Fruit fly (Drosophila melanogaster): ENCODE measurements around the gene osa.

Gene osa

DNA sequence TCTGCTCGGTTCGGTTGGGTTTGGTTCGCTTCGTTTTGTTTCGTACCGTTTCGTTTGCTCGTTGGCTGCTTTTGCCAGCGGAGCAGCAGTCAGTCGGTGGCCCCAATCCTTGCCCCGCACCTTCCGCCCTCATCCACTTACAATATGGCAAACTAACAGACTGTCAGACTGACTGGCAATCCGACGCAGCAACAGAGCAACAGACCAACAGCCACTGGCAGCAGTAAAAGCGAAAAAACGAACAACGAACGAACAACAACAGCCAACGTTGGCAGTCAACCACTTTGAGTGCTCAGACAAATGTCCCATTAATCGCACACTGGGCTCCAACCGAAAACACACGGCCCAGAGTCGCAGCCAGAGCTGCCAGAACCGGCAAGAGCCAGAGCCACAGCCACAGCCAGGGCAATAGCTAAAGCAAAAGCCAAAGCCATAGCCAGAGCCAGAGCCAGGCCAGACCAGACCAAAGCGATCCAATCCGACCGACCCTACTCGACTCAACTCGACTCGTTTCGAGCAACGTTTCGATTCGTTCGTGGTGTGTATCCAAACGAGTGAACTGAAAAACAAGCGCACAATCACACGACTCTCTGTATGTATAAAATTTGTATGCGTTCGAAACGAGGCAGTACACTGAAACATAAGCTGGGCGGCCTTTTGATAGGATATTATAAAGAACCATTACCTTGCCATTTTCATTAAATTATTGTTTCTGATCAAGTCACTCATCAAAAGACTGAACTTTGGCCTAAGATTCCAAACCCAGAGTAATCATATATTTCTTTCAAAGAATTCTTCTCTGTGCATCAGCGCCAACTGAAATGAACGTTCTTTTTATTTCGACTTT lies 14.2 kb downstream of the osa start (continued):
- TF ChIP-seq Scr (GFP tag; IDR thresholded peaks at IDR 0.05; ENCODE audit: partially characterized antibody) (no peak), pan (optimal IDR thresholded peaks at IDR 0.05) (no peak), pan (GFP tag; optimal IDR thresholded peaks at IDR 0.05 in 1 of 2, IDR thresholded peaks at IDR 0.05 in 1 of 2) (peak in 1 of 2 experiments; percentile 99), CG17359 (tag; optimal IDR thresholded peaks at IDR 0.05) (peak; percentile 99), ash1 (GFP tag; optimal IDR thresholded peaks at IDR 0.05) (peak; percentile 80), ci (GFP tag; IDR thresholded peaks at IDR 0.05) (peak; percentile 99), CG2202 (tag; optimal IDR thresholded peaks at IDR 0.05) (peak; percentile 98), Jarid2 (GFP tag; optimal IDR thresholded peaks at IDR 0.05) (peak; percentile 93), vnd (GFP tag; IDR thresholded peaks at IDR 0.05; ENCODE audit: partially characterized antibody) (no peak), CG11456 (GFP tag; IDR thresholded peaks at IDR 0.05) (peak; percentile 99), CG14965 (GFP tag; optimal IDR thresholded peaks at IDR 0.05; ENCODE audit: borderline replicate concordance) (peak; percentile 92), danr (GFP tag; IDR thresholded peaks at IDR 0.05) (peak; percentile 99), Lim3 (GFP tag; IDR thresholded peaks at IDR 0.05) (peak; percentile 98), gro (GFP tag; optimal IDR thresholded peaks at IDR 0.05) (peak; percentile 99), croc (GFP tag; conservative IDR thresholded peaks at IDR 0.05) (peak; percentile 97), CG2678 (tag; optimal IDR thresholded peaks at IDR 0.05) (peak; percentile 99), CG12299 (tag; optimal IDR thresholded peaks at IDR 0.05) (peak; percentile 96), CrebB (tag; optimal IDR thresholded peaks at IDR 0.05) (peak; percentile 97), Dll (GFP tag; IDR thresholded peaks at IDR 0.05; ENCODE audit: partially characterized antibody) (no peak), aop (GFP tag; IDR thresholded peaks at IDR 0.05) (peak; percentile 93), CG30020 (tag; optimal IDR thresholded peaks at IDR 0.05) (peak; percentile 80), pfk (GFP tag; optimal IDR thresholded peaks at IDR 0.05) (peak; percentile 89), abd-A (tag; optimal IDR thresholded peaks at IDR 0.05) (peak; percentile 86), psq (GFP tag; optimal IDR thresholded peaks at IDR 0.05) (peak; percentile 96), CG13424 (tag; optimal IDR thresholded peaks at IDR 0.05) (peak; percentile 97), CG1832 (GFP tag; optimal IDR thresholded peaks at IDR 0.05) (no peak), ttk (GFP tag; IDR thresholded peaks at IDR 0.05) (peak; percentile 99), CG1792 (GFP tag; optimal IDR thresholded peaks at IDR 0.05) (peak; percentile 98), CG10147 (GFP tag; optimal IDR thresholded peaks at IDR 0.05) (peak; percentile 97), Dfd (GFP tag; optimal IDR thresholded peaks at IDR 0.05) (no peak), ham (GFP tag; IDR thresholded peaks at IDR 0.05) (peak; percentile 96), Dref (GFP tag; IDR thresholded peaks at IDR 0.05) (peak; percentile 39), CG10209 (GFP tag; optimal IDR thresholded peaks at IDR 0.05) (peak; percentile 99), pzg (GFP tag; optimal IDR thresholded peaks at IDR 0.05) (peak; percentile 25), az2 (GFP tag; optimal IDR thresholded peaks at IDR 0.05) (peak; percentile 99), CG4404 (GFP tag; IDR thresholded peaks at IDR 0.05) (peak; percentile 95), vfl (GFP tag; optimal IDR thresholded peaks at IDR 0.05) (peak; percentile 98), CG12391 (tag; optimal IDR thresholded peaks at IDR 0.05) (peak; percentile 99), br (optimal IDR thresholded peaks at IDR 0.05) (no peak), vvl (GFP tag; IDR thresholded peaks at IDR 0.05) (peak; percentile 99), CG7928 (GFP tag; optimal IDR thresholded peaks at IDR 0.05) (peak; percentile 81), sima (GFP tag; optimal IDR thresholded peaks at IDR 0.05) (peak; percentile 98), MBD-R2 (GFP tag; IDR thresholded peaks at IDR 0.05) (peak; percentile 97), Hand (GFP tag; optimal IDR thresholded peaks at IDR 0.05) (peak; percentile 97), fru (optimal IDR thresholded peaks at IDR 0.05) (no peak), B-H2 (GFP tag; optimal IDR thresholded peaks at IDR 0.05) (peak; percentile 66), HmgD (GFP tag; optimal IDR thresholded peaks at IDR 0.05) (peak; percentile 98), CG8290 (GFP tag; optimal IDR thresholded peaks at IDR 0.05) (peak; percentile 98), CG8290 (tag; optimal IDR thresholded peaks at IDR 0.05) (peak; percentile 75 to 99), CG33557 (GFP tag; optimal IDR thresholded peaks at IDR 0.05) (peak; percentile 88)
